Fruit fly (Drosophila melanogaster): Measurements from ENCODE around the gene hook.

- no peak for TF ChIP-seq ttk (optimal IDR thresholded peaks at IDR 0.05)
- TF ChIP-seq h (optimal IDR thresholded peaks at IDR 0.05), result no peak
- no peak for TF ChIP-seq psq (optimal IDR thresholded peaks at IDR 0.05)
Measured at dm6 chr2L:19058916-19059315, 25.6 kb upstream of the hook start, which contains the start of gene Phlpp.

Data from Kc167 (cell line).